Worm (Caenorhabditis elegans) whole organism, mixed stage, embryonic: ENCODE measurements around the gene srw-85.

Experiments used
- M03D4.4 ChIP-seq: sonication (generic microtip); optimal IDR thresholded peaks from 2 replicates; lab custom pipeline; 2017; ENCODE audit warnings: mild to moderate bottlenecking, missing genetic modification characterization, missing compliant biosample characterization
- ceh-83 ChIP-seq: fragments of 200-800 bp; sonication (Bioruptor generic); optimal IDR thresholded peaks from 2 replicates; lab custom pipeline; 2018; ENCODE audit warnings: mild to moderate bottlenecking, missing genetic modification characterization, missing compliant biosample characterization
- elt-3 ChIP-seq: fragments of 150-350 bp; optimal IDR thresholded peaks from 2 replicates; lab custom pipeline; 2014; ENCODE audit warnings: missing biosample characterization, missing genetic modification characterization
- mep-1 ChIP-seq: fragments of 150-350 bp; optimal IDR thresholded peaks from 2 replicates; lab custom pipeline; 2017; ENCODE audit warnings: missing biosample characterization, missing genetic modification reagents, missing genetic modification characterization, inconsistent platforms
- nhr-12 ChIP-seq: fragments of 150-350 bp; optimal IDR thresholded peaks from 2 replicates; lab custom pipeline; 2014; ENCODE audit warnings: missing biosample characterization, missing genetic modification characterization
- nhr-28 ChIP-seq: fragments of 150-350 bp; optimal IDR thresholded peaks from 2 replicates; lab custom pipeline; 2014; ENCODE audit warnings: missing biosample characterization, missing genetic modification characterization
- pha-4 ChIP-seq: fragments of 150-350 bp; optimal IDR thresholded peaks from 2 replicates; lab custom pipeline; 2018; ENCODE audit warnings: missing biosample characterization, missing genetic modification reagents, missing genetic modification characterization
- snpc-4 ChIP-seq: fragments of 150-350 bp; optimal IDR thresholded peaks from 2 replicates; lab custom pipeline; 2014; ENCODE audit warnings: missing biosample characterization, missing genetic modification characterization
- sptf-1 ChIP-seq: sonication (generic microtip); optimal IDR thresholded peaks from 2 replicates; lab custom pipeline; 2017; ENCODE audit warnings: mild to moderate bottlenecking, missing genetic modification characterization, moderate library complexity, missing compliant biosample characterization
- unc-39 ChIP-seq: fragments of 150-350 bp; optimal IDR thresholded peaks from 2 replicates; lab custom pipeline; 2014; ENCODE audit warnings: missing biosample characterization, missing genetic modification characterization
- unc-62 ChIP-seq: fragments of 150-350 bp; optimal IDR thresholded peaks from 2 replicates; lab custom pipeline; 2014; ENCODE audit warnings: missing biosample characterization, missing genetic modification reagents, missing genetic modification characterization

DNA sequence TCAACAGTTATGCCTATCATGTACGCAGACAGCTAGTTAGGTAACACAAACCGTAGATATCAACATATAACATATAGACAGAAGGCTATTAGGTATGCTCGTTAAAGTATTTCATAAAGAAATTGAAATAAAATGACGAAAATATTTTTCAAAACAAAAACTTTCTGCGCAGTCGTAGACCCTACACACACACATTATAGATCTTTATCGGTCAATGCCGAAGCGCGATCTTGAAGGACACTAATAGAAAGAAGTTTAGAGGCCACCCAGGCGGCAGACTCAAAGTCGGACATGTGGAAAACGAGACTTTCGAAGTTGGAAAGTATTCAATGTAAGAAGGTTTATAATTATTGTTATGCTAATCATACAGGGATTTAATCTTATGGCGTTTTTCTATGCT lies 2.0 kb downstream of the srw-85 start:
- no peak for TF ChIP-seq nhr-12
- no peak for TF ChIP-seq snpc-4 (tag; lab: Kevin White, UChicago)
- TF ChIP-seq unc-62: no peak
- no peak for TF ChIP-seq nhr-28 (tag; lab: Kevin White, UChicago)
- TF ChIP-seq unc-39 (tag; lab: Kevin White, UChicago): no peak
- no peak for TF ChIP-seq pha-4 (tag; lab: Kevin White, UChicago)
- TF ChIP-seq elt-3 (tag; lab: Kevin White, UChicago): no peak
- no peak for TF ChIP-seq mep-1 (tag; lab: Kevin White, UChicago)
- no peak for TF ChIP-seq M03D4.4 (tag; lab: Kevin White, UChicago)
- TF ChIP-seq ceh-83 (GFP tag; lab: Kevin White, UChicago): no peak
- no peak for TF ChIP-seq sptf-1 (tag; lab: Kevin White, UChicago)
